Fruit fly (Drosophila melanogaster) Kc167 (cell line): Measurements from ENCODE around the gene CG13901.

Source experiments
- Myc ChIP-seq: fragments of >200 bp; optimal IDR thresholded peaks from 2 replicates; lab custom pipeline; 2017; ENCODE audit warnings: missing external identifiers
- Sin3A ChIP-seq: fragments of >200 bp; optimal IDR thresholded peaks from 2 replicates; lab custom pipeline; 2018; ENCODE audit warnings: missing external identifiers
- h ChIP-seq: fragments of >200 bp; optimal IDR thresholded peaks from 3 replicates; lab custom pipeline; 2018; ENCODE audit warnings: missing external identifiers
- insv ChIP-seq: fragments of >200 bp; optimal IDR thresholded peaks from 3 replicates; lab custom pipeline; 2018; ENCODE audit warnings: missing external identifiers
- psq ChIP-seq: fragments of >200 bp; optimal IDR thresholded peaks from 2 replicates; lab custom pipeline; 2017; ENCODE audit warnings: missing external identifiers
- ttk ChIP-seq: sonication (Bioruptor generic); optimal IDR thresholded peaks from 2 replicates; lab custom pipeline; 2017; ENCODE audit warnings: missing external identifiers

Gene CG13901

DNA sequence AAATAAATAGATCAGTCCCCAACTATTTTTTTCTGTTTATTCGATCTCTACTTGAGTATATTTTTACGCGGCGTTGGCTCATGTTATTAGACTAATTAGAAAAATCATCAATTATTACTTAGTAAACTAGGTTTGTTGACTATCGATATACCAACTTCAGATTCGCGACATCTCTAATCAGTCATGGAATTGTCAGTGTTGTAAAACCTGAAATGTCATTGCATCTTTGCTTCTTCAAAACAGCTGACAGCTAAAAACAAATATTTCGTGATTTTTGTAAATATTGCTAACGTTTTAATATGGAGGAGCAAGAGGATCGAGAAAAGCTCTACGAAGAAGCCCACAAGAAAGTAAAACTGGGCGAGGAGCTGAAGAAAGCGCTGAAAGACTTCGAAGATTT is 3.7 kb downstream of the CG13901 start, which contains the start of gene CG42553:
Gene CG42553, plus strand, starts transcription at position 216 of the 400 bp plus-strand sequence.
- no peak for TF ChIP-seq Myc (lab: Kevin White, UChicago)
- no peak for TF ChIP-seq ttk (lab: Kevin White, UChicago)
- TF ChIP-seq Sin3A (lab: Kevin White, UChicago): no peak
- no peak for TF ChIP-seq insv (lab: Kevin White, UChicago)
- TF ChIP-seq psq (lab: Kevin White, UChicago): no peak
- no peak for TF ChIP-seq h (lab: Kevin White, UChicago)

DNA sequence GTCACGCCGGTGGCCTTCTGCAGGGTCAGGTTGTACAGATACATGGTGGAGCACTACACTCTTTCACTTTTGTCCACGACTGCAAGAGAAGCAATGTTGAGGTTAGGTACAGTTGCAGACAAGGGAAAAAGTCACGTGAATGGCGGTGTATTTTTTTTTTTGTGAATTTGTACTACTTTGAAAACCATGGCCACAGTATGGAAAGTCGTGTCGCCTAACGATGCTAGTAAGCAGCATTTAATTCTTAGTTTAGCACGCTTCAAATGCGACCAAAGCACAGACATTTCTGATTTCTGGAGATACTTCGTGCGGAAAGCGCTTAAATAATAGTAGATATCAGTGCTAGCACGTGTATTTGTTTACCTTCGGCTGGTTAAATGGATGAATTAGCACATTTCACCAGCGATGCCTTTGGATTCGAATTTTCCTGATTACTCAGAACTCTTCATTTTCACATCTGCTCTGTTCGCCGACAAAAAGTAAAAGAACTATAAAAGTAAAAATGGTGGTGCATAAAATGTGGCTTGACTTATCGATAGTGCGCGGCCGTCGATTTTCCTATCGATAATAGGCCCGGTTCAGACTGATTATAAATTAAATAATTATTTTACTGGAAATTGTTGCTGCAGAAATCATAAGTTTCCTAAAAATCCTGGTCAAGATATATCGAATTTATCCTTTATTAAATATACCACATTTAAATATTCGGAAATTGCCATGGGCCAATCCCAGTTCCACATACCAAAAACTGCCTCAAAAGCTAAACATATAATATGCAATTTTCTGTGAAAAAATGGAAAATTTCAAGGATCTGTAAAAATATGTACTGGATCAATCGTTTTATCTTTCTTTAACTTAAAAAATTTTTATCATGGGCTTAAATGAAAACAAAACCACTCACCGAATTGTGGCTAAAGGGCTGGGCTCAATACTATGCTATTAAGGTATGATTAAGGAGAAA is 4.4 kb downstream of the CG13901 start, which contains the start of gene Sf3b3:
Gene Sf3b3, minus strand, starts transcription at position 489 of the 961 bp plus-strand sequence.
- TF ChIP-seq Myc (lab: Kevin White, UChicago) (no peak), ttk (lab: Kevin White, UChicago) (no peak), h (lab: Kevin White, UChicago) (no peak), Sin3A (lab: Kevin White, UChicago) (no peak), insv (lab: Kevin White, UChicago) (no peak), psq (lab: Kevin White, UChicago) (no peak)

DNA sequence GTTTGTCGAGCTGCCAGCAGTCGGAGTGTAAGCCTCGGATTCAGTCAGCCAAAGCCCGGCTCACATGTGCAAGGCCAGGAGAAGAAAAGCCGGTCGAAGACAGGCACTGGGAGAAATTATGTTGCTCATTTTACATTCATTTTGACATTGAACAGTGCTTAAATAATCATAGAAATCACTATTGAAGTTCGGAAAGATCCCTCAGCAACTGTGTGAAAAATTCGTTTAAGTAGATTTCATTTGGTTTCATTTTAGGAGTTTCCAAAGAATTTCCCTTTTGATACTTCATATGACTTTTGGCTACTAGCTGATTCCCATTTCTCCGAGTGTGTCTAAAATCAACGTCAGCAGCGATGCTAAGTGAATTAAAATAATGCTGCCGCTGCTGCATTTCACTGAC is 13.2 kb downstream of the CG13901 start:
- TF ChIP-seq ttk (lab: Kevin White, UChicago): no peak
- no peak for TF ChIP-seq h (lab: Kevin White, UChicago)
- TF ChIP-seq insv (lab: Kevin White, UChicago): no peak
- TF ChIP-seq psq (lab: Kevin White, UChicago): no peak
- TF ChIP-seq Sin3A (lab: Kevin White, UChicago): no peak
- no peak for TF ChIP-seq Myc (lab: Kevin White, UChicago)

DNA sequence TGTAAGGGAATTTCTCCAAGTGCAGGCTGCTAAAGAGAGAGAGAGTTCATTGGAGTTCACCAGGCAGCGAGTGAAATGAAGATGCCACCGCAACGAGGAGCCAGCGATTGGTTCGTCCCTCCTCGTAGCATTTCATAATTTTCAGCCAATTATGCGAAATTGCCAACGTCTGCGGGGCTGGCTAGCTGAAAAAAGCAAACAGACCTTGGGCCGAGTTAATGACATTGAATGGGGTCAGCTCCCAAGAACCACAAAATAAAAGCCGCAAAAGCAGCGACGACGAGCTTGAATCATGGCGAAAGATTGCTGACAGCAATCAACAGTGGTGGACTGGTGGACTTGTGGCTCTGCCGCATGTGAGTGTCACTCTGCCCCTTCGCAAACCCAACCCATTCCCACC is 14.0 kb downstream of the CG13901 start:
- TF ChIP-seq Myc (lab: Kevin White, UChicago) (no peak), h (lab: Kevin White, UChicago) (no peak), ttk (lab: Kevin White, UChicago) (no peak), Sin3A (lab: Kevin White, UChicago) (no peak), insv (lab: Kevin White, UChicago) (no peak), psq (lab: Kevin White, UChicago) (no peak)

DNA sequence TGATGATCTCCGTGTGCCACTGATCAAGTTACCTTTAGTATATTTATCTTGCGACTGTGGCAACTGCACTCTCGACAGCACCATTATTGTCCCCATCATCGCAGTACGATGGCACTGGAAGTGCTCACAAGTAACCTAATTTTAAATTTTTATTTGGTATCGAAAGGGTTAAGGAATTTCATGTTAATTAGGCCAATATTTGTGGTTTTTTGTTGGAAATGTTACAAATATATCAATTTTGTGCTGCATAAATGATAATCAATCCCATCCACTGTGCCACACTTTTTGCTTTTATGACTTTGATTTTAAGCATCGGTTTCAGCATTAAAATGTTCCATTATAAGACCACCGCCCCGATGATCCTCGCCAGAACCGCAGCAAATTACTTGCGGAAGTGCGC is 15.0 kb downstream of the CG13901 start:
- no peak for TF ChIP-seq ttk (lab: Kevin White, UChicago)
- TF ChIP-seq psq (lab: Kevin White, UChicago): no peak
- TF ChIP-seq h (lab: Kevin White, UChicago): no peak
- TF ChIP-seq Myc (lab: Kevin White, UChicago): no peak
- TF ChIP-seq Sin3A (lab: Kevin White, UChicago): no peak
- no peak for TF ChIP-seq insv (lab: Kevin White, UChicago)

DNA sequence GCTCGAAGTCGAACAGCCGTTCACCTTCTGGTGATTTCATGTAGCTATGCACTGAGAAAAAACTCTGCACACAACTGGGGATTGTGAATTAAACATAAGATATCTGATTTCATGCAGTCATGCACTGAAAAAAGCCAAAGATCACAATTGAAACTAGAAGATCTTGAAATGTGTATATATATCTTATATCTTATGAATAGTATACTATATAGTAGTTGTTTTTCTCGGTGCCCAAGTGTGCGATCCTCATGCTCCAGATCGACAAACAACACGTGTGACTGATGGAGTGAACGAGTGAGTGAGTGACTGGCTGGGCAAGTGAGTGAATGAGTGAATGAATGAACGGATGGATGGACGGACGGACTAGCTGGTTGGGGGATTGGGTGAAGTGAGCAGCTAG is 15.7 kb downstream of the CG13901 start:
- TF ChIP-seq Myc (lab: Kevin White, UChicago) (no peak), psq (lab: Kevin White, UChicago) (no peak), ttk (lab: Kevin White, UChicago) (no peak), insv (lab: Kevin White, UChicago) (no peak), h (lab: Kevin White, UChicago) (no peak), Sin3A (lab: Kevin White, UChicago) (no peak)

DNA sequence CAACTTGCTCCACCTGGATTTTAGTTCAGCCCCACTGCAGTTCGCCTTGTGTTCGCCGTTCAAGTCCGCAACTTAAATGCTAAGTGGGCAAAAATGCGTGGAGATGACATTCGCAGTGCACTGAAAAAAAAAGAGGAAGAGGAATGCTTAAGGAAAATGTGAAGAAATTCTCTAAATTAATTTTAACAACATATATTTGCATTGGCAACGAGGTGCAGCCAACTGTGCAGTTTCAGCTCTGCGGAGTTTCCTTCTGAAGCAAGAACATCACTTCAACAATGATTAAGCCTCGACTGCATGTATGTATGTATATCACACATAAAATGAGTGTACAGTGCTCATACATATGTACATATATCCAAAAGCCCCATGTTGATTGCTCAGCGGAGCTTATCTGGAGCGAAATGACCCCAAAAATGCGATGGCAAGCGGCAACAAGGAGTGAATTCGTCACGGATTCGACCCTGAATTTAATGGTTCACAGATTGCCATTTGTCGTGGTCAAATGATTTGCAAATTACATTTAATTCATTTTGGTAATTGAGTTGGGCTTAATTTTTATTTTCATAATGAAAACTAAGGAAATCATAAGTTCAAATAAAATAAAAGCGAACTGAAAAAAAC is 16.5 kb downstream of the CG13901 start:
- TF ChIP-seq h (lab: Kevin White, UChicago): no peak
- no peak for TF ChIP-seq insv (lab: Kevin White, UChicago)
- TF ChIP-seq ttk (lab: Kevin White, UChicago): no peak
- no peak for TF ChIP-seq psq (lab: Kevin White, UChicago)
- TF ChIP-seq Sin3A (lab: Kevin White, UChicago): no peak
- no peak for TF ChIP-seq Myc (lab: Kevin White, UChicago)

DNA sequence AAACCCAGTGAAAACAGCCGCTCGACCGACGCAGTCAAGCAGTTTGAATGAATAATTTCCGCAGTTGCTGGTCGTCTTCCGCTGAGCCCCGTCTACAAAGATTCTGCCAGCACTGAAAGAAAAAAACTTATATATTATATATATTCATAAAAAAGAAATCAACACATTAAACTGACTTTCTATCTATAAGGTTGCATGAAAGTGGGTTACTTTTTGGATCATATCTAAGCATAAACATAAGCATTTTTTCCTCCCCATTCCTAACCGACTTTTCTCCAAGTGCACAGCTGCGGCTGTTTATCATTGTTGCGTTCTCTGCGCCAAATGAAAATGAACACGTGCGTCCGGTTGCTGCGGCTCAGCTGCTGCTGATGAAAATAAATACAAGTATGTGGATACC is 17.3 kb downstream of the CG13901 start:
- TF ChIP-seq insv (lab: Kevin White, UChicago) (no peak), Sin3A (lab: Kevin White, UChicago) (no peak), psq (lab: Kevin White, UChicago) (no peak), Myc (lab: Kevin White, UChicago) (no peak), ttk (lab: Kevin White, UChicago) (no peak), h (lab: Kevin White, UChicago) (no peak)

DNA sequence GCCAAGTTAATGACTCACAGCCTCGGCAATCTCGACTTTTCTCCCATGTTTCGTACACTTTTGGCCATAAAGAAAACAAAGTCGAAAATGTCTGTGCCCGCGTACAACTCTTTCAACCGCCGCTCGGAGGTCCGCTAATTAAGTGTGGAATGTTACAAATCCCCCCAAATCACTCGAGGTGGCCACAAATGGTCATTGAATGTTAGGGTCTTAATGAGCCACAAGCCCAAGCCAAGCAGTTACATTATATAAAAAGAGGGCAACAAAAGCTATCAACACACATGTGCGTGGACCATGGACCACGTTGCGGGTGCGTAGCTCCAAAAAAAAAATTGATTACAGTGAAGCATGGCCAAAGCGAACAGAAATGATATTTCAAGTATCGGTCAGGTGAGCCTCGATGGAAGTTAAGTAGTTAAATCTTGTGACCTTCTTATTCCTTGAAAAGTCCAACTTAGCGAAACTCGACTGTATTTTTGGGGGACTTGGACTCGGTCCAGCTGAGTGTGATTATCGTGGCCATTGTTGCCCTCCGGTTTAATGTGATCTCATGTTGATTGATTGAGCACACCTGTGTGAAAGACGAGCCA is 18.2 kb downstream of the CG13901 start:
- no peak for TF ChIP-seq psq (lab: Kevin White, UChicago)
- no peak for TF ChIP-seq h (lab: Kevin White, UChicago)
- TF ChIP-seq Sin3A (lab: Kevin White, UChicago): no peak
- no peak for TF ChIP-seq Myc (lab: Kevin White, UChicago)

DNA sequence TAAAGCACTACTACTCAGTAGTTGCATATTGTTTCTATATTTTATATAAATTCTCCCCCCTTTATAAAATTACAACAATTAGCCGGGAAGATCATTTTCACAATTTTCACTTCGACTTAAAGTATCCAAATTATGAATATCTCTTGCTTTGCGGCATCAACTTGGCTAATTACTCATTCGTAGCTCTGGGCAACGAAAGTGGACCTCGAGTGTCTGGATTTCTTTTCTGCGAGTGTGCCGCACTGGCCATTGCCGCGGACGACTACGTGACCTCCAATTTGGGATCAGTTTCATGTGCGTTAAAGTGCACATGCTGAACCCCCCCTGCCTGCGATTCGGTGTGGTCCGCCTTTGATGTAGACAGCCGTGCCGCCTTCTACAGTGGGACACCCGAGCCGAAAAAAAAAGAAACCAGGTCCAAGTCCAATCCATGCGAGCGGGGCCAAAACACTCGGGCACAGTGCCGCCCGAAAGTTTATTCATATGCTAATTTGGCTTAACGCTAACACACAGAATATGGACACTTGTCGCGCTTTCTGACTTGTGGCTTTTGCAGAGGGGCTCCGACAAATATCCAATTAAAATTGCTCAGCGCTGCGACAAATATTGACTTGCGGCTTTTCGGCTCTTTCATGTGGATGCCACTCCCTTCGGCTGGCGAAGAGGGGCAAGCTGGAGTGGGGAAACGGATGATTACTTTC is 19.0 kb downstream of the CG13901 start:
- TF ChIP-seq insv (lab: Kevin White, UChicago): no peak
- TF ChIP-seq ttk (lab: Kevin White, UChicago): no peak
- TF ChIP-seq h (lab: Kevin White, UChicago): no peak
- TF ChIP-seq Myc (lab: Kevin White, UChicago): no peak
- TF ChIP-seq Sin3A (lab: Kevin White, UChicago): no peak
- TF ChIP-seq psq (lab: Kevin White, UChicago): no peak
